Fruit fly (Drosophila melanogaster): ENCODE measurements around the gene CG6441.
A peak's percentile ranks its signal among the peaks of the same experiment; 100 is the strongest.

CG6441 gene

DNA sequence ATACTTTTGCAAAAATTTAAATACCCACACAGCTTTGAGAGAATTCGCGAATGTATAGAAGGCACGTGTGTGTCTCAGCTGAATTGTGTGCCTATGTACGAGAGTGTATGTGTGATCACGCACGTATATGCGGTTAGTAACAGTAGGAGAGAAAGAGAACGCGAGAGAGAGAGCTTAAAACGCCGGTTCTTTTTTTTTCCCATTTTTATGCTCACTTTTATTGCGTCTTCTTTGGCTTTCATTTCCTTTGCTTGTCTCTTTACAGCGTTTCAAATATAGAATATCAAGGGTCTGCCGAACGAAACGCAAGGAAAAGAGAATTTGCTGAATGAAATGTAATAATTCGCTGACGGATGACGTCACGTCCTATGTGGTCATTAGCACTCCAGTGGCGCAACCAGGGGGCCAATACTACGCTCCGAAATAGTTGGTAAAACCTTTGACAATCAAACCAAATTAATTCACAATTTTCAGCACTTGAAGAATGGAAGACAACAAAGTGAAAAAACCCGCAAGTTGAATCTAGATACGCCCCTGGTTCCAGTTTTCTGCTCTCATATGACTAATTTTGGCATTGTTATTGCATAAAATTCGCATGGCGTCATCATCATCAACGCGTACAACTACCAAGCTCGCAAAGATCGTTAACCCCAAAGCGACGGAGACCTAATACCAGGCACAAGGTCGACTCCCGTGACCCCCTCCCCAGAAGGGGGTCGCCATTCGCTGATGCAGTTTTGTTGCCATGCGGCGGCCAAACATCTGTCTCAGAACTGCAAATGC lies 49.4 kb upstream of the CG6441 start (continued):
- TF ChIP-seq cyc (GFP tag; optimal IDR thresholded peaks at IDR 0.05) (peak; percentile 91), lz (GFP tag; optimal IDR thresholded peaks at IDR 0.05) (peak; percentile 93), CG34406 (GFP tag; optimal IDR thresholded peaks at IDR 0.05) (peak; percentile 77), Hr38 (GFP tag; optimal IDR thresholded peaks at IDR 0.05) (no peak), Lpt (GFP tag; optimal IDR thresholded peaks at IDR 0.05) (peak; percentile 27), CG9139 (GFP tag; optimal IDR thresholded peaks at IDR 0.05) (no peak), vri (GFP tag; optimal IDR thresholded peaks at IDR 0.05) (peak; percentile 97), Sox15 (GFP tag; optimal IDR thresholded peaks at IDR 0.05) (peak; percentile 78), svp (GFP tag) (peak; percentile 96), ss (GFP tag; optimal IDR thresholded peaks at IDR 0.05) (peak; percentile 7 to 21), CG6808 (GFP tag; optimal IDR thresholded peaks at IDR 0.05) (peak; percentile 13), dsx (GFP tag; optimal IDR thresholded peaks at IDR 0.05; ENCODE audit: poor library complexity, severe bottlenecking) (peak; percentile 29), CG6163 (GFP tag; IDR thresholded peaks at IDR 0.05) (peak; percentile 92), CG8119 (GFP tag; IDR thresholded peaks at IDR 0.05) (peak; percentile 69), achi (GFP tag; optimal IDR thresholded peaks at IDR 0.05) (peak; percentile 80), spab (GFP tag; optimal IDR thresholded peaks at IDR 0.05) (peak; percentile 44)

DNA sequence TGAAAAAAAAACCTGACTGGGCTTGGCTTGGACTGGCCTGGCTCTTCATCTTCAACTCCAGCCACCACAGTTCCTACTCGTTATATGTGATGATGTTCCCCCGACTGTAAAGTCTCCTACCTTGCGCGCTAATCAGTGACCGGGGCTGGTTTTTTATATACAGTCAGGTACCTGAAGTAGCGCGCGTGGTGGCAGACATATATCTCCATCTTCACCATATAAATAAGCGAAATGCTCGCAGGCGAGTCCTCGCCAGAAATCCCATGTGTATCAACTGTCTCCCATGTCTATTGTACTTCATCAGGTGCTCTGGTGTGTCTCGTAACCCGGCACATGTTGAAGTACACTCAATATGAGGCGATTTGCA lies 48.8 kb upstream of the CG6441 start:
- TF ChIP-seq topi (GFP tag; optimal IDR thresholded peaks at IDR 0.05) (no peak), dsx (GFP tag; optimal IDR thresholded peaks at IDR 0.05; ENCODE audit: poor library complexity, severe bottlenecking) (no peak), CG8119 (GFP tag; IDR thresholded peaks at IDR 0.05) (no peak), vri (GFP tag; optimal IDR thresholded peaks at IDR 0.05) (no peak), lz (GFP tag; optimal IDR thresholded peaks at IDR 0.05) (no peak), CG8319 (GFP tag; optimal IDR thresholded peaks at IDR 0.05) (no peak), CG8632 (GFP tag; optimal IDR thresholded peaks at IDR 0.05) (no peak), CG10631 (GFP tag; optimal IDR thresholded peaks at IDR 0.05) (no peak), Blimp-1 (GFP tag; optimal IDR thresholded peaks at IDR 0.05) (no peak)

dm6 chr2L:7426326-7427066 lies 48.0 kb upstream of the CG6441 start, which contains the start of gene muc:
Gene muc (plus strand): TSS chr2L:7426866.
- TF ChIP-seq CG6276 (GFP tag; optimal IDR thresholded peaks at IDR 0.05) = no peak
- TF ChIP-seq pdm3 (GFP tag; optimal IDR thresholded peaks at IDR 0.05) = peak; percentile 9
- TF ChIP-seq salr (GFP tag; optimal IDR thresholded peaks at IDR 0.05) = peak in 1 of 2 experiments; percentile 8
- no peak for TF ChIP-seq Hr4 (GFP tag; optimal IDR thresholded peaks at IDR 0.05)
- TF ChIP-seq Hr39 (GFP tag; optimal IDR thresholded peaks at IDR 0.05) = peak; percentile 18
- no peak for TF ChIP-seq spab (GFP tag; optimal IDR thresholded peaks at IDR 0.05)
- TF ChIP-seq CG15336 (GFP tag; IDR thresholded peaks at IDR 0.05) = no peak
- peak; percentile 2 for TF ChIP-seq CG10669 (GFP tag; optimal IDR thresholded peaks at IDR 0.05)
- peak; percentile 59 for TF ChIP-seq Smox (GFP tag; optimal IDR thresholded peaks at IDR 0.05)
- TF ChIP-seq Sox15 (GFP tag; optimal IDR thresholded peaks at IDR 0.05) = peak; percentile 14
- peak; percentile 38 for TF ChIP-seq Sox14 (GFP tag; optimal IDR thresholded peaks at IDR 0.05)
- TF ChIP-seq fd85E (GFP tag; optimal IDR thresholded peaks at IDR 0.05) = no peak
- no peak for TF ChIP-seq fkh (GFP tag; optimal IDR thresholded peaks at IDR 0.05)
- peak; percentile 60 for TF ChIP-seq CG31627 (GFP tag; optimal IDR thresholded peaks at IDR 0.05)
- TF ChIP-seq dsx (GFP tag; optimal IDR thresholded peaks at IDR 0.05; ENCODE audit: poor library complexity, severe bottlenecking) = peak; percentile 13
- TF ChIP-seq eg (GFP tag; IDR thresholded peaks at IDR 0.05) = peak; percentile 42; the same call in 2 of the 3 replicates
- no peak for TF ChIP-seq CG6808 (GFP tag; optimal IDR thresholded peaks at IDR 0.05)
- peak; percentile 5 for TF ChIP-seq CG6792 (GFP tag; optimal IDR thresholded peaks at IDR 0.05)
- TF ChIP-seq CG11762 (GFP tag; optimal IDR thresholded peaks at IDR 0.05; ENCODE audit: insufficient read depth) = no peak
- no peak for TF ChIP-seq OdsH (GFP tag; optimal IDR thresholded peaks at IDR 0.05)
- TF ChIP-seq Sox102F (GFP tag; optimal IDR thresholded peaks at IDR 0.05) = no peak
- no peak for TF ChIP-seq CG6163 (GFP tag; IDR thresholded peaks at IDR 0.05)
- TF ChIP-seq CG1621 (tag; optimal IDR thresholded peaks at IDR 0.05) = no peak
- no peak for TF ChIP-seq dac (GFP tag; optimal IDR thresholded peaks at IDR 0.05)
- no peak for TF ChIP-seq CG8632 (GFP tag; optimal IDR thresholded peaks at IDR 0.05)
- no peak for TF ChIP-seq acj6 (GFP tag; optimal IDR thresholded peaks at IDR 0.05)
- TF ChIP-seq esn (GFP tag; optimal IDR thresholded peaks at IDR 0.05) = peak; percentile 31
- TF ChIP-seq Gug (GFP tag; IDR thresholded peaks at IDR 0.05) = no peak
- no peak for TF ChIP-seq Lpt (GFP tag; optimal IDR thresholded peaks at IDR 0.05)
- TF ChIP-seq fd59A (GFP tag; optimal IDR thresholded peaks at IDR 0.05) = no peak
- peak; percentile 51 for TF ChIP-seq lz (GFP tag; optimal IDR thresholded peaks at IDR 0.05)
